Fruit fly (Drosophila melanogaster) whole organism, prepupa: Measurements from ENCODE around the gene Ets97D.
A peak's percentile ranks its signal among the peaks of the same experiment; 100 is the strongest.

Source experiments
- CG10631 ChIP-seq: fragments of 200-800 bp; sonication (Bioruptor generic); optimal IDR thresholded peaks from 2 replicates; lab custom pipeline; 2016; ENCODE audit warnings: missing biosample characterization, missing genetic modification characterization
- CG11294 ChIP-seq: fragments of 200-800 bp; sonication (Bioruptor generic); IDR thresholded peaks from 2 replicates; pipeline ENCODE4 v1.3.6; 2022; ENCODE audit warnings: missing biosample characterization, missing genetic modification characterization
- CG11762 ChIP-seq: fragments of 200-800 bp; sonication (Bioruptor generic); optimal IDR thresholded peaks from 3 replicates; lab custom pipeline; 2016; ENCODE audit warnings: missing biosample characterization, missing genetic modification characterization; ENCODE audit not compliant: insufficient read depth
- CG11902 ChIP-seq: fragments of 200-800 bp; sonication (Bioruptor generic); optimal IDR thresholded peaks from 3 replicates; lab custom pipeline; 2016; ENCODE audit warnings: missing biosample characterization, missing genetic modification characterization
- CG1621 ChIP-seq: fragments of 200-800 bp; sonication (Bioruptor generic); optimal IDR thresholded peaks from 3 replicates; lab custom pipeline; 2018; ENCODE audit warnings: missing biosample characterization, mild to moderate bottlenecking, missing genetic modification characterization
- CG3032 ChIP-seq: fragments of 200-800 bp; optimal IDR thresholded peaks from 2 replicates; lab custom pipeline; 2019; ENCODE audit warnings: missing biosample characterization, mild to moderate bottlenecking, missing genetic modification characterization, moderate library complexity
- CG31627 ChIP-seq: fragments of 200-800 bp; sonication (Bioruptor generic); optimal IDR thresholded peaks from 3 replicates; lab custom pipeline; 2016; ENCODE audit warnings: missing biosample characterization, missing genetic modification characterization
- CG32006 ChIP-seq: fragments of 200-800 bp; sonication (Bioruptor generic); optimal IDR thresholded peaks from 3 replicates; lab custom pipeline; 2017; ENCODE audit warnings: missing biosample characterization, mild to moderate bottlenecking, missing genetic modification characterization
- CG4318 ChIP-seq: fragments of 200-800 bp; sonication (Bioruptor generic); optimal IDR thresholded peaks from 3 replicates; lab custom pipeline; 2017; ENCODE audit warnings: missing biosample characterization, mild to moderate bottlenecking, missing genetic modification characterization
- CG6163 ChIP-seq: fragments of 200-800 bp; sonication (Bioruptor generic); IDR thresholded peaks from 3 replicates; pipeline ENCODE4 v1.3.6; 2022; ENCODE audit warnings: missing biosample characterization, missing genetic modification characterization
- CG6276 ChIP-seq: fragments of 200-800 bp; sonication (Bioruptor generic); optimal IDR thresholded peaks from 2 replicates; lab custom pipeline; 2017; ENCODE audit warnings: missing biosample characterization, mild to moderate bottlenecking, missing genetic modification characterization
- CG6792 ChIP-seq: fragments of 200-800 bp; sonication (Bioruptor generic); optimal IDR thresholded peaks from 3 replicates; lab custom pipeline; 2016; ENCODE audit warnings: missing biosample characterization, missing genetic modification characterization
- CG7368 ChIP-seq: fragments of 200-800 bp; sonication (Bioruptor generic); optimal IDR thresholded peaks from 3 replicates; lab custom pipeline; 2016; ENCODE audit warnings: missing biosample characterization, missing genetic modification characterization
- CG8119 ChIP-seq: fragments of 200-800 bp; sonication (Bioruptor generic); IDR thresholded peaks from 3 replicates; pipeline ENCODE4 v1.3.6; 2022; ENCODE audit warnings: missing biosample characterization, missing genetic modification characterization
- CG8319 ChIP-seq: fragments of 200-800 bp; sonication (Bioruptor generic); optimal IDR thresholded peaks from 3 replicates; lab custom pipeline; 2016; ENCODE audit warnings: missing biosample characterization, missing genetic modification characterization
- CG8632 ChIP-seq: fragments of 200-800 bp; sonication (Bioruptor generic); optimal IDR thresholded peaks from 3 replicates; lab custom pipeline; 2016; ENCODE audit warnings: missing biosample characterization, missing genetic modification characterization
- CG9139 ChIP-seq: fragments of 200-800 bp; sonication (Bioruptor generic); optimal IDR thresholded peaks from 3 replicates; lab custom pipeline; 2017; ENCODE audit warnings: missing biosample characterization, mild to moderate bottlenecking, missing genetic modification characterization
- Eip75B ChIP-seq: fragments of 200-800 bp; sonication (Bioruptor generic); optimal IDR thresholded peaks from 3 replicates; lab custom pipeline; 2016; ENCODE audit warnings: missing biosample characterization, missing genetic modification characterization
- Eip78C ChIP-seq: fragments of 200-800 bp; sonication (Bioruptor generic); peaks from one replicate; lab custom pipeline; 2016; ENCODE audit warnings: missing biosample characterization, missing genetic modification characterization
- Gug ChIP-seq: fragments of 200-800 bp; sonication (Bioruptor generic); IDR thresholded peaks from 2 replicates; pipeline ENCODE4 v1.3.6; 2022; ENCODE audit warnings: missing biosample characterization, missing genetic modification characterization
- Hr4 ChIP-seq: fragments of 200-800 bp; sonication (Bioruptor generic); optimal IDR thresholded peaks from 3 replicates; lab custom pipeline; 2016; ENCODE audit warnings: missing biosample characterization, missing genetic modification characterization
- Lpt ChIP-seq: fragments of 200-800 bp; sonication (Bioruptor generic); optimal IDR thresholded peaks from 3 replicates; lab custom pipeline; 2016; ENCODE audit warnings: missing biosample characterization, missing genetic modification characterization
- Met ChIP-seq: fragments of 200-800 bp; sonication (Bioruptor generic); optimal IDR thresholded peaks from 3 replicates; lab custom pipeline; 2016; ENCODE audit warnings: missing biosample characterization, missing genetic modification characterization
- OdsH ChIP-seq: fragments of 200-800 bp; sonication (Bioruptor generic); optimal IDR thresholded peaks from 3 replicates; lab custom pipeline; 2016; ENCODE audit warnings: missing biosample characterization, missing genetic modification characterization
- Sox102F ChIP-seq: fragments of 200-800 bp; sonication (Bioruptor generic); optimal IDR thresholded peaks from 2 replicates; lab custom pipeline; 2016; ENCODE audit warnings: missing biosample characterization, mild to moderate bottlenecking, missing genetic modification characterization
- Sox14 ChIP-seq: fragments of 200-800 bp; sonication (Bioruptor generic); optimal IDR thresholded peaks from 3 replicates; lab custom pipeline; 2016; ENCODE audit warnings: missing biosample characterization, missing genetic modification characterization
- achi ChIP-seq: fragments of 200-800 bp; sonication (Bioruptor generic); optimal IDR thresholded peaks from 3 replicates; lab custom pipeline; 2016; ENCODE audit warnings: missing biosample characterization, missing genetic modification characterization
- cyc ChIP-seq: fragments of 200-800 bp; sonication (Bioruptor generic); optimal IDR thresholded peaks from 3 replicates; lab custom pipeline; 2016; ENCODE audit warnings: missing biosample characterization, missing genetic modification characterization
- dsx ChIP-seq: fragments of 200-800 bp; optimal IDR thresholded peaks from 3 replicates; lab custom pipeline; 2019; ENCODE audit warnings: missing biosample characterization, mild to moderate bottlenecking, missing genetic modification characterization, moderate library complexity; ENCODE audit not compliant: poor library complexity, severe bottlenecking
- fd85E ChIP-seq: fragments of 200-800 bp; sonication (Bioruptor generic); optimal IDR thresholded peaks from 3 replicates; lab custom pipeline; 2016; ENCODE audit warnings: missing biosample characterization, missing genetic modification characterization
- fkh ChIP-seq: fragments of 200-800 bp; sonication (Bioruptor generic); optimal IDR thresholded peaks from 3 replicates; lab custom pipeline; 2017; ENCODE audit warnings: missing biosample characterization, mild to moderate bottlenecking, missing genetic modification characterization, moderate library complexity
- lz ChIP-seq: fragments of 200-800 bp; sonication (Bioruptor generic); optimal IDR thresholded peaks from 3 replicates; lab custom pipeline; 2016; ENCODE audit warnings: missing biosample characterization, missing genetic modification characterization
- net ChIP-seq: fragments of 200-800 bp; sonication (Bioruptor generic); optimal IDR thresholded peaks from 3 replicates; lab custom pipeline; 2016; ENCODE audit warnings: missing biosample characterization, missing genetic modification characterization
- pdm3 ChIP-seq: fragments of 200-800 bp; sonication (Bioruptor generic); optimal IDR thresholded peaks from 3 replicates; lab custom pipeline; 2016; ENCODE audit warnings: missing biosample characterization, missing genetic modification characterization
- salr ChIP-seq, 2 experiments: fragments of 200-800 bp; sonication (Bioruptor generic); optimal IDR thresholded peaks; 3 replicates each; lab custom pipeline; 2016 to 2018; ENCODE audit warnings: missing biosample characterization in 2 of 2, missing genetic modification characterization in 2 of 2, mild to moderate bottlenecking in 1 of 2
- spab ChIP-seq: fragments of 200-800 bp; sonication (Bioruptor generic); optimal IDR thresholded peaks from 2 replicates; lab custom pipeline; 2017; ENCODE audit warnings: missing biosample characterization, mild to moderate bottlenecking, missing genetic modification characterization, missing genetic modification reagents
- ss ChIP-seq, 2 experiments: fragments of 200-800 bp; sonication (Bioruptor generic); optimal IDR thresholded peaks; 2 replicates in 1 of 2; 3 replicates in 1 of 2; lab custom pipeline; 2017 to 2018; ENCODE audit warnings: mild to moderate bottlenecking in 2 of 2, missing biosample characterization in 2 of 2, missing genetic modification characterization in 2 of 2, moderate library complexity in 1 of 2
- vri ChIP-seq: fragments of 200-800 bp; sonication (Bioruptor generic); optimal IDR thresholded peaks from 3 replicates; lab custom pipeline; 2016; ENCODE audit warnings: missing biosample characterization, mild to moderate bottlenecking, missing genetic modification characterization

Ets97D gene

dm6 chr3R:26866577-26867456 is 45.9 kb downstream of the Ets97D start, which contains the start of the genes ball and His2Av (continued):
- TF ChIP-seq CG9139 (GFP tag; lab: Kevin White, UChicago) (no peak), OdsH (GFP tag; lab: Kevin White, UChicago) (peak; percentile 81), CG1621 (tag; lab: Kevin White, UChicago) (peak; percentile 87), salr (GFP tag; optimal IDR thresholded peaks at IDR 0.05; lab: Kevin White, UChicago) (peak; percentile 32 to 37), CG7368 (peak; percentile 70), CG6276 (GFP tag; lab: Kevin White, UChicago) (no peak), vri (GFP tag; lab: Kevin White, UChicago) (peak; percentile 69), Sox102F (GFP tag; lab: Kevin White, UChicago) (peak; percentile 69), CG3032 (peak; percentile 71), fd85E (GFP tag; lab: Kevin White, UChicago) (no peak), dsx (peak; percentile 32), CG32006 (GFP tag; lab: Kevin White, UChicago) (peak; percentile 60), CG11294 (GFP tag; lab: Robert Waterston, UW) (peak; percentile 27; the same call in 1 of the 2 replicates), spab (GFP tag; lab: Kevin White, UChicago) (peak; percentile 18), cyc (GFP tag; lab: Kevin White, UChicago) (peak; percentile 83), Hr4 (peak; percentile 87), CG10631 (peak; percentile 79), Gug (GFP tag; lab: Robert Waterston, UW) (peak; percentile 76), achi (GFP tag; lab: Kevin White, UChicago) (peak; percentile 80), CG11902 (GFP tag; lab: Kevin White, UChicago) (peak; percentile 69)

dm6 chr3R:26862848-26863448 is 49.7 kb downstream of the Ets97D start, which contains the start of the genes Lerp and IntS12:
Gene Lerp, minus strand, starts transcription at chr3R:26863130.
Gene IntS12, plus strand, starts transcription at chr3R:26863376.
- TF ChIP-seq CG11294 (GFP tag; lab: Robert Waterston, UW), result no peak
- no peak for TF ChIP-seq CG11762 (GFP tag; lab: Kevin White, UChicago)
- no peak for TF ChIP-seq Eip75B (GFP tag; lab: Kevin White, UChicago)
- no peak for TF ChIP-seq CG9139 (GFP tag; lab: Kevin White, UChicago)
- TF ChIP-seq CG6163, result no peak
- no peak for TF ChIP-seq spab (GFP tag; lab: Kevin White, UChicago)
- peak; percentile 65 for TF ChIP-seq Eip78C (GFP tag; lab: Kevin White, UChicago)
- no peak for TF ChIP-seq CG11902 (GFP tag; lab: Kevin White, UChicago)
- TF ChIP-seq Hr4, result no peak
- TF ChIP-seq Met (GFP tag; lab: Kevin White, UChicago), result no peak
- no peak for TF ChIP-seq vri (GFP tag; lab: Kevin White, UChicago)
- peak; percentile 30 for TF ChIP-seq Sox14 (GFP tag; lab: Kevin White, UChicago)
- TF ChIP-seq CG8632, result no peak
- TF ChIP-seq CG8319 (GFP tag; lab: Kevin White, UChicago), result no peak
- TF ChIP-seq OdsH (GFP tag; lab: Kevin White, UChicago), result no peak
- TF ChIP-seq CG6792 (GFP tag; lab: Kevin White, UChicago), result no peak
- no peak for TF ChIP-seq lz (GFP tag; lab: Kevin White, UChicago)
- peak; percentile 72 for TF ChIP-seq fkh
- no peak for TF ChIP-seq CG3032
- TF ChIP-seq ss (GFP tag; optimal IDR thresholded peaks at IDR 0.05; lab: Kevin White, UChicago), result no peak

dm6 chr3R:26862213-26862612 is 50.5 kb downstream of the Ets97D start:
- TF ChIP-seq Lpt (GFP tag; lab: Kevin White, UChicago), result no peak
- TF ChIP-seq CG6276 (GFP tag; lab: Kevin White, UChicago), result no peak
- no peak for TF ChIP-seq CG4318 (GFP tag; lab: Kevin White, UChicago)
- TF ChIP-seq net (GFP tag; lab: Kevin White, UChicago), result no peak
- TF ChIP-seq lz (GFP tag; lab: Kevin White, UChicago), result no peak
- TF ChIP-seq CG8119 (GFP tag; lab: Robert Waterston, UW), result no peak
- no peak for TF ChIP-seq fkh
- TF ChIP-seq Met (GFP tag; lab: Kevin White, UChicago), result no peak
- no peak for TF ChIP-seq pdm3 (GFP tag; lab: Kevin White, UChicago)
- TF ChIP-seq CG1621 (tag; lab: Kevin White, UChicago), result no peak
- no peak for TF ChIP-seq CG3032
- TF ChIP-seq achi (GFP tag; lab: Kevin White, UChicago), result no peak
- no peak for TF ChIP-seq CG8632
- TF ChIP-seq CG31627 (GFP tag; lab: Kevin White, UChicago), result no peak
